Fruit fly (Drosophila melanogaster) whole organism, embryonic: ENCODE results near the gene CG14646.

Source experiments
- CG13894 ChIP-seq: fragments of 200-800 bp; sonication (Bioruptor generic); optimal IDR thresholded peaks from 3 replicates; lab custom pipeline; 2018; ENCODE audit warnings: missing biosample characterization, mild to moderate bottlenecking, missing genetic modification characterization, moderate library complexity
- CG31224 ChIP-seq: fragments of 200-800 bp; sonication (Bioruptor generic); IDR thresholded peaks from 2 replicates; pipeline ENCODE4 v1.3.6; 2022; ENCODE audit warnings: missing biosample characterization, missing genetic modification characterization
- CG3163 ChIP-seq: fragments of 200-800 bp; sonication (Bioruptor generic); optimal IDR thresholded peaks from 3 replicates; lab custom pipeline; 2016; ENCODE audit warnings: missing biosample characterization, missing genetic modification characterization
- CG4854 ChIP-seq: fragments of 200-800 bp; sonication (Bioruptor generic); optimal IDR thresholded peaks from 2 replicates; lab custom pipeline; 2016; ENCODE audit warnings: missing biosample characterization, missing genetic modification characterization, inconsistent platforms
- CG5180 ChIP-seq: fragments of 200-800 bp; sonication (Bioruptor generic); optimal IDR thresholded peaks from 3 replicates; lab custom pipeline; 2017; ENCODE audit warnings: missing biosample characterization, missing genetic modification characterization, mild to moderate bottlenecking, moderate library complexity, missing genetic modification reagents
- CG5953 ChIP-seq: fragments of 200-800 bp; sonication (Bioruptor generic); IDR thresholded peaks from 2 replicates; pipeline ENCODE4 v1.3.6; 2022; ENCODE audit warnings: missing biosample characterization, missing genetic modification characterization
- CG6813 ChIP-seq: fragments of 200-800 bp; sonication (Bioruptor generic); optimal IDR thresholded peaks from 2 replicates; lab custom pipeline; 2017; ENCODE audit warnings: missing biosample characterization, missing genetic modification characterization, mild to moderate bottlenecking, moderate library complexity, missing genetic modification reagents
- CG8359 ChIP-seq: fragments of 200-800 bp; sonication (Bioruptor generic); optimal IDR thresholded peaks from 2 replicates; lab custom pipeline; 2017; ENCODE audit warnings: missing biosample characterization, mild to moderate bottlenecking, missing genetic modification characterization, borderline replicate concordance
- CG9215 ChIP-seq: fragments of 200-800 bp; sonication (Bioruptor generic); IDR thresholded peaks from 2 replicates; pipeline ENCODE4 v1.3.6; 2022; ENCODE audit warnings: missing biosample characterization, missing genetic modification characterization
- Deaf1 ChIP-seq: fragments of 200-800 bp; optimal IDR thresholded peaks from 3 replicates; lab custom pipeline; 2019; ENCODE audit warnings: missing biosample characterization, mild to moderate bottlenecking, missing genetic modification characterization, moderate library complexity
- ERR ChIP-seq: fragments of 200-800 bp; sonication (Bioruptor generic); optimal IDR thresholded peaks from 2 replicates; lab custom pipeline; 2016; ENCODE audit warnings: missing biosample characterization, missing genetic modification characterization
- Hand ChIP-seq: fragments of 200-800 bp; sonication (Bioruptor generic); optimal IDR thresholded peaks from 2 replicates; lab custom pipeline; 2017; ENCODE audit warnings: mild to moderate bottlenecking, missing biosample characterization, missing genetic modification reagents, missing genetic modification characterization
- Med ChIP-seq: fragments of 200-800 bp; sonication (Bioruptor generic); peaks from one replicate; lab custom pipeline; 2016; ENCODE audit warnings: missing biosample characterization, missing genetic modification characterization, mild to moderate bottlenecking, inconsistent platforms, moderate library complexity
- Opbp ChIP-seq: fragments of 200-800 bp; sonication (Bioruptor generic); IDR thresholded peaks from 3 replicates; pipeline ENCODE4 v1.3.6; 2022; ENCODE audit warnings: missing biosample characterization, missing genetic modification characterization; ENCODE audit not compliant: partially characterized antibody
- Trl ChIP-seq, 3 experiments: fragments of >200 bp in 2 of 3; fragments of 200-800 bp in 1 of 3; sonication (Bioruptor generic) in 1 of 3; optimal IDR thresholded peaks; 2 replicates in 1 of 3; 3 replicates in 2 of 3; lab custom pipeline; 2016 to 2017; ENCODE audit warnings: missing biosample characterization in 1 of 3, missing genetic modification characterization in 1 of 3
- ab ChIP-seq: fragments of 200-800 bp; sonication (Bioruptor generic); optimal IDR thresholded peaks from 2 replicates; lab custom pipeline; 2016; ENCODE audit warnings: missing biosample characterization, missing genetic modification characterization
- cg ChIP-seq: fragments of 200-800 bp; sonication (Bioruptor generic); optimal IDR thresholded peaks from 3 replicates; lab custom pipeline; 2019; ENCODE audit warnings: missing biosample characterization, mild to moderate bottlenecking, missing genetic modification characterization, moderate library complexity
- chinmo ChIP-seq: fragments of 200-800 bp; sonication (Bioruptor generic); IDR thresholded peaks from 4 replicates; pipeline ENCODE4 v1.3.6; 2022; ENCODE audit warnings: missing biosample characterization, missing genetic modification characterization; ENCODE audit not compliant: partially characterized antibody
- ewg ChIP-seq: fragments of 200-800 bp; sonication (Bioruptor generic); optimal IDR thresholded peaks from 3 replicates; lab custom pipeline; 2017; ENCODE audit warnings: mild to moderate bottlenecking, missing biosample characterization, missing genetic modification reagents, missing genetic modification characterization
- fd3F ChIP-seq: fragments of 200-800 bp; sonication (Bioruptor generic); optimal IDR thresholded peaks from 2 replicates; lab custom pipeline; 2018; ENCODE audit warnings: missing biosample characterization, mild to moderate bottlenecking, missing genetic modification characterization, moderate library complexity
- gsb ChIP-seq: fragments of 200-800 bp; sonication (Bioruptor generic); IDR thresholded peaks from 2 replicates; pipeline ENCODE4 v1.3.6; 2022; ENCODE audit warnings: missing biosample characterization, missing genetic modification characterization
- h ChIP-seq: fragments of >200 bp; optimal IDR thresholded peaks from 2 replicates; lab custom pipeline; 2017
- hth ChIP-seq: fragments of >200 bp; optimal IDR thresholded peaks from 2 replicates; lab custom pipeline; 2017; ENCODE audit warnings: inconsistent platforms
- knrl ChIP-seq: fragments of 200-800 bp; sonication (Bioruptor generic); IDR thresholded peaks from 3 replicates; pipeline ENCODE4 v1.3.6; 2022; ENCODE audit warnings: missing biosample characterization, missing genetic modification characterization; ENCODE audit not compliant: partially characterized antibody
- luna ChIP-seq: fragments of 200-800 bp; sonication (Bioruptor generic); optimal IDR thresholded peaks from 2 replicates; lab custom pipeline; 2016; ENCODE audit warnings: missing biosample characterization, missing genetic modification characterization
- odd ChIP-seq: fragments of 200-800 bp; sonication (Bioruptor generic); optimal IDR thresholded peaks from 2 replicates; lab custom pipeline; 2017; ENCODE audit warnings: missing biosample characterization, mild to moderate bottlenecking, missing genetic modification characterization
- pros ChIP-seq: fragments of 200-800 bp; sonication (Bioruptor generic); optimal IDR thresholded peaks from 3 replicates; lab custom pipeline; 2019; ENCODE audit warnings: missing biosample characterization, mild to moderate bottlenecking, missing genetic modification characterization, moderate library complexity
- pzg ChIP-seq: fragments of 200-800 bp; sonication (Bioruptor generic); optimal IDR thresholded peaks from 3 replicates; lab custom pipeline; 2018; ENCODE audit warnings: missing biosample characterization, mild to moderate bottlenecking, missing genetic modification characterization, moderate library complexity
- scrt ChIP-seq: fragments of 200-800 bp; sonication (Bioruptor generic); optimal IDR thresholded peaks from 2 replicates; lab custom pipeline; 2018; ENCODE audit warnings: missing biosample characterization, mild to moderate bottlenecking, missing genetic modification characterization, moderate library complexity
- sim ChIP-seq: fragments of 200-800 bp; sonication (Bioruptor generic); IDR thresholded peaks from 2 replicates; pipeline ENCODE4 v1.3.6; 2022; ENCODE audit warnings: missing biosample characterization, missing genetic modification characterization
- tap ChIP-seq: fragments of 200-800 bp; optimal IDR thresholded peaks from 3 replicates; lab custom pipeline; 2019; ENCODE audit warnings: missing biosample characterization, mild to moderate bottlenecking, missing genetic modification characterization, moderate library complexity

CG14646 gene

dm6 chr3R:4407325-4407724 lies 17.2 kb downstream of the CG14646 start:
- no peak for TF ChIP-seq knrl (GFP tag; lab: Robert Waterston, UW)

DNA sequence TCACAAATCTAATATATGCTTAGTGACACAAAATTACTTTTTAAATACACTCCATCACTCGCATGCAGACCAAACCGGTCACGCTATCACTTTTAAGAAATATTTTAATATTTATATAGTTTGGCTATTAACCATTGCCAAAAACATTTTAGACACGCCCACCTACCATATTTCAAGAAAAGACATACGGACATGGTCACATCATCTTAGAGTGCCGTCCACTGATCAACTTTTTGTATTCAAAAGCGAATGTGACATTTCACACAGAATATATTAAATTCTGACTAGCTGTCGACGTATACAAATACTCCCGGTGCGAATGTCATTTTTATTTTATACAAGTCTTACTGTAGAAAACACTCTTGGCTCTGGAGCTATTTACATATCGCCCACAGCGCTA lies 26.0 kb downstream of the CG14646 start, which contains the start of gene CG31528:
Gene CG31528 (plus strand): TSS at position 301 of the 400 bp plus-strand sequence.
- TF ChIP-seq CG31224 (GFP tag; lab: Robert Waterston, UW) = no peak
- no peak for TF ChIP-seq h (lab: Kevin White, UChicago)
- no peak for TF ChIP-seq CG9215 (GFP tag; lab: Robert Waterston, UW)
- no peak for TF ChIP-seq ab (GFP tag; lab: Kevin White, UChicago)
- no peak for TF ChIP-seq hth (lab: Kevin White, UChicago)
- TF ChIP-seq luna (GFP tag; lab: Kevin White, UChicago) = no peak
- no peak for TF ChIP-seq CG4854
- no peak for TF ChIP-seq ERR (GFP tag; lab: Kevin White, UChicago)
- TF ChIP-seq, all 482 proteins: peak for 0

DNA sequence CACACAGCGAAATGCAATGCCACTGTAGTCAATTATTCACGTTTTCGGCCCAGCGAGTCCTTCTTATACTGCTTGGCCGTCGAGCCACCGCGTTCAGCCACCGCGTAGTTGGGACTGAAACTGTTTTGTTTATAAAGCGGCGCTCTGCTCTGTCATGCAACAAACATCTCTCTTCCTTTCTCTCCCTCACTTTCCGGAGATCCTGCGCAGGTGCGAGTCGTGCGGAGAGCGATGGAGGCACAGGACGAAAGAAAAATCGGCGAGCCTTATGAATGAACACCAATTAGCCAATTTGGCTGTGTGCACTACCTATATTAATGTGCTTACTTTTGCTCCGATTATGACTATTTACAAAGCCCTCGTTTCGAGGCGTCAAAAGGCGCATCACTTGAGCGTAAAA lies 29.3 kb downstream of the CG14646 start, which contains the start of gene CG32944:
Gene CG32944 (minus strand): TSS at position 97 of the 400 bp plus-strand sequence.
- TF ChIP-seq fd3F (no peak), cg (GFP tag; lab: Kevin White, UChicago) (peak; percentile 27), CG8359 (GFP tag; lab: Kevin White, UChicago) (no peak), chinmo (GFP tag; lab: Robert Waterston, UW) (0 out of 4 replicates have a peak, but pooled peaks have one; percentile 22), CG3163 (no peak), Hand (GFP tag; lab: Kevin White, UChicago) (peak; percentile 10), tap (tag; lab: Kevin White, UChicago) (no peak), ewg (GFP tag; lab: Kevin White, UChicago) (peak; percentile 93), odd (GFP tag; lab: Kevin White, UChicago) (no peak), Med (GFP tag; lab: Kevin White, UChicago) (peak; percentile 69), CG5180 (GFP tag; lab: Kevin White, UChicago) (peak; percentile 13), CG9215 (GFP tag; lab: Robert Waterston, UW) (no peak), Deaf1 (tag; lab: Kevin White, UChicago) (peak; percentile 27), scrt (GFP tag; lab: Kevin White, UChicago) (peak; percentile 29), Trl (optimal IDR thresholded peaks at IDR 0.05; lab: Kevin White, UChicago) (peak; percentile 26 to 38), Trl (GFP tag; optimal IDR thresholded peaks at IDR 0.05; lab: Kevin White, UChicago) (no peak), knrl (GFP tag; lab: Robert Waterston, UW) (0 out of 3 replicates have a peak, but pooled peaks have one; percentile 16), gsb (GFP tag; lab: Robert Waterston, UW) (no peak), Opbp (GFP tag; lab: Robert Waterston, UW) (no peak), CG13894 (peak; percentile 45), CG5953 (GFP tag; lab: Robert Waterston, UW) (0 out of 2 replicates have a peak, but pooled peaks have one; percentile 9), CG6813 (GFP tag; lab: Kevin White, UChicago) (no peak), sim (GFP tag; lab: Robert Waterston, UW) (no peak)
- TF ChIP-seq, all 482 proteins: peak for 12

DNA sequence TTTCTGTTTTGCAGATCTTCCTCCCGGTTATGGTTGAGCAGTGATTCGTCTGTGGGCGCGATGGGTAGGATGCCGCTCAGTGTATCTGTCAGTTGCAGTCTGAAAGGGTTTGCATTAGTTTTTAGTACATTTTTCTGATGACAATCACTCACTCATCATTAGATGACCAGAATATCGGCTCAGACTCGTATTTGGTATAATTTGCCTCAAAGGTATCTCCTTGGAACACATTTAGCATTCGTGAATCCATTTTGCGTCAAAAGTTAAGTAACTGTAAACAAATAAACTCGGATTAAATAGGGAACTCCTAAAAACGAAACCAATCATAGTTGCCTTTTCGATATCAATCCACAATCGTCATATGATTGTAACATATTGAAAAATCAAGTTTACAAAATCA lies 36.6 kb downstream of the CG14646 start, which contains the start of gene CG31525:
Gene CG31525 (plus strand): TSS at position 301 of the 400 bp plus-strand sequence.
- TF ChIP-seq pros (GFP tag; lab: Kevin White, UChicago) (no peak), pzg (GFP tag; lab: Kevin White, UChicago) (no peak)
- TF ChIP-seq, all 482 proteins: peak for 0
